Worm (Caenorhabditis elegans) whole organism, L4 larva: ENCODE measurements around the gene dmd-4.
A peak's percentile ranks its signal among the peaks of the same experiment; 100 is the strongest.

Experiments used
- F37D6.2 ChIP-seq: sonication (generic microtip); optimal IDR thresholded peaks from 2 replicates; lab custom pipeline; 2016; ENCODE audit warnings: mild to moderate bottlenecking, missing genetic modification characterization, missing compliant biosample characterization
- T26A8.4 ChIP-seq: fragments of 200-800 bp; sonication (Bioruptor generic); IDR thresholded peaks from 2 replicates; pipeline ENCODE4 v1.3.6; 2022; ENCODE audit warnings: missing genetic modification characterization, missing compliant biosample characterization
- aha-1 ChIP-seq: fragments of 150-350 bp; peaks from one replicate; lab custom pipeline; 2014; ENCODE audit warnings: missing biosample characterization, missing genetic modification characterization
- ceh-28 ChIP-seq: fragments of 150-350 bp; optimal IDR thresholded peaks from 2 replicates; lab custom pipeline; 2014; ENCODE audit warnings: missing biosample characterization, missing genetic modification reagents, missing genetic modification characterization
- ces-1 ChIP-seq: fragments of 150-350 bp; sonication (generic microtip); optimal IDR thresholded peaks from 4 replicates; lab custom pipeline; 2014; ENCODE audit warnings: missing biosample characterization, missing genetic modification reagents, missing genetic modification characterization
- ctbp-1 ChIP-seq: fragments of 200-800 bp; sonication (Bioruptor generic); IDR thresholded peaks from 2 replicates; pipeline ENCODE4 v1.3.6; 2022; ENCODE audit warnings: missing genetic modification reagents, missing genetic modification characterization, missing compliant biosample characterization
- daf-16 ChIP-seq, 3 experiments: sonication (generic microtip); optimal IDR thresholded peaks; 2 replicates each; lab custom pipeline; 2016 to 2017; ENCODE audit warnings: missing genetic modification characterization in 3 of 3, missing genetic modification reagents in 3 of 3, mild to moderate bottlenecking in 2 of 3, missing compliant biosample characterization in 2 of 3, missing biosample characterization in 1 of 3, moderate library complexity in 1 of 3
- dmd-6 ChIP-seq: fragments of 200-800 bp; sonication (Bioruptor generic); IDR thresholded peaks from 2 replicates; pipeline ENCODE4 v1.3.6; 2022; ENCODE audit warnings: missing genetic modification reagents, missing genetic modification characterization, missing compliant biosample characterization
- dmd-9 ChIP-seq: fragments of 200-800 bp; sonication (Bioruptor generic); IDR thresholded peaks from 2 replicates; pipeline ENCODE4 v1.3.6; 2022; ENCODE audit warnings: missing genetic modification reagents, missing genetic modification characterization, missing compliant biosample characterization
- dpl-1 ChIP-seq: fragments of 150-350 bp; optimal IDR thresholded peaks from 2 replicates; lab custom pipeline; 2014; ENCODE audit warnings: missing biosample characterization, missing genetic modification reagents, missing genetic modification characterization
- duxl-1 ChIP-seq: sonication (generic microtip); optimal IDR thresholded peaks from 2 replicates; lab custom pipeline; 2016; ENCODE audit warnings: mild to moderate bottlenecking, missing genetic modification characterization, moderate library complexity, missing compliant biosample characterization; ENCODE audit not compliant: poor library complexity
- dve-1 ChIP-seq: sonication (generic microtip); optimal IDR thresholded peaks from 2 replicates; lab custom pipeline; 2017; ENCODE audit warnings: antibody characterized with exemption, mild to moderate bottlenecking, missing genetic modification characterization, missing compliant biosample characterization; ENCODE audit not compliant: insufficient read depth
- egl-27 ChIP-seq: sonication (generic microtip); optimal IDR thresholded peaks from 3 replicates; lab custom pipeline; 2017; ENCODE audit warnings: missing biosample characterization, missing genetic modification reagents, missing genetic modification characterization
- fkh-10 ChIP-seq: fragments of 150-350 bp; optimal IDR thresholded peaks from 2 replicates; lab custom pipeline; 2014; ENCODE audit warnings: missing biosample characterization, missing genetic modification reagents, missing genetic modification characterization
- hlh-30 ChIP-seq: sonication (generic microtip); optimal IDR thresholded peaks from 2 replicates; lab custom pipeline; 2017; ENCODE audit warnings: antibody characterized with exemption, mild to moderate bottlenecking, missing genetic modification characterization, missing compliant biosample characterization; ENCODE audit not compliant: insufficient read depth
- hmg-1.1 ChIP-seq: fragments of 200-800 bp; sonication (Bioruptor generic); IDR thresholded peaks from 2 replicates; pipeline ENCODE4 v1.3.6; 2022; ENCODE audit warnings: missing genetic modification reagents, missing genetic modification characterization, missing compliant biosample characterization
- lin-13 ChIP-seq: fragments of 150-350 bp; optimal IDR thresholded peaks from 2 replicates; lab custom pipeline; 2014; ENCODE audit warnings: missing biosample characterization, missing genetic modification reagents, missing genetic modification characterization
- lin-38 ChIP-seq: fragments of 200-800 bp; sonication (Bioruptor generic); IDR thresholded peaks from 2 replicates; pipeline ENCODE4 v1.3.6; 2022; ENCODE audit warnings: missing genetic modification reagents, missing genetic modification characterization, missing compliant biosample characterization
- lsy-2 ChIP-seq, 2 experiments: fragments of 150-350 bp in 1 of 2; sonication (generic microtip) in 1 of 2; optimal IDR thresholded peaks; 2 replicates each; lab custom pipeline; 2014 to 2017; ENCODE audit warnings: missing biosample characterization in 2 of 2, missing genetic modification characterization in 2 of 2
- madf-9 ChIP-seq: fragments of 200-800 bp; sonication (Bioruptor generic); conservative IDR thresholded peaks from 2 replicates; pipeline ENCODE4 v1.3.6; 2022; ENCODE audit warnings: missing genetic modification reagents, missing genetic modification characterization, missing compliant biosample characterization
- mdl-1 ChIP-seq, 2 experiments: fragments of 150-350 bp in 1 of 2; sonication (generic microtip) in 1 of 2; optimal IDR thresholded peaks; 2 replicates each; lab custom pipeline; 2014 to 2017; ENCODE audit warnings: missing biosample characterization in 2 of 2, missing genetic modification characterization in 2 of 2
- mep-1 ChIP-seq: fragments of 150-350 bp; sonication (generic microtip); optimal IDR thresholded peaks from 3 replicates; lab custom pipeline; 2014; ENCODE audit warnings: missing biosample characterization, missing genetic modification characterization
- nhr-102 ChIP-seq: sonication (generic microtip); optimal IDR thresholded peaks from 2 replicates; lab custom pipeline; 2016; ENCODE audit warnings: mild to moderate bottlenecking, missing genetic modification characterization, moderate library complexity, missing compliant biosample characterization
- nhr-11 ChIP-seq: fragments of 150-350 bp; optimal IDR thresholded peaks from 2 replicates; lab custom pipeline; 2014; ENCODE audit warnings: missing biosample characterization, missing genetic modification characterization
- nhr-25 ChIP-seq: sonication (generic microtip); optimal IDR thresholded peaks from 2 replicates; lab custom pipeline; 2017; ENCODE audit warnings: missing genetic modification characterization, mild to moderate bottlenecking, missing compliant biosample characterization, antibody characterized with exemption, moderate library complexity, borderline replicate concordance; ENCODE audit not compliant: insufficient read depth
- nhr-28 ChIP-seq: fragments of 150-350 bp; optimal IDR thresholded peaks from 2 replicates; lab custom pipeline; 2014; ENCODE audit warnings: missing biosample characterization, missing genetic modification characterization
- nhr-42 ChIP-seq: fragments of 200-800 bp; sonication (Bioruptor generic); IDR thresholded peaks from 2 replicates; pipeline ENCODE4 v1.3.6; 2022; ENCODE audit warnings: missing genetic modification characterization, missing compliant biosample characterization
- nhr-6 ChIP-seq: fragments of 150-350 bp; optimal IDR thresholded peaks from 2 replicates; lab custom pipeline; 2014; ENCODE audit warnings: missing biosample characterization, missing genetic modification characterization
- nhr-77 ChIP-seq: fragments of 150-350 bp; optimal IDR thresholded peaks from 2 replicates; lab custom pipeline; 2014; ENCODE audit warnings: missing biosample characterization, missing genetic modification characterization
- php-3 ChIP-seq: fragments of 200-800 bp; sonication (Bioruptor generic); IDR thresholded peaks from 2 replicates; pipeline ENCODE4 v1.3.6; 2022; ENCODE audit warnings: missing genetic modification reagents, missing genetic modification characterization, missing compliant biosample characterization
- saeg-2 ChIP-seq: fragments of 200-800 bp; sonication (Bioruptor generic); IDR thresholded peaks from 2 replicates; pipeline ENCODE4 v1.3.6; 2022; ENCODE audit warnings: missing genetic modification reagents, missing genetic modification characterization, missing compliant biosample characterization
- spr-1 ChIP-seq: sonication (generic microtip); optimal IDR thresholded peaks from 2 replicates; lab custom pipeline; 2016; ENCODE audit warnings: mild to moderate bottlenecking, missing genetic modification characterization, missing compliant biosample characterization
- unc-62 ChIP-seq, 3 experiments: fragments of 150-350 bp in 1 of 3; sonication (generic microtip); optimal IDR thresholded peaks in 2 of 3; peaks in 1 of 3; 1 replicate in 1 of 3; 2 replicates in 2 of 3; lab custom pipeline; 2014 to 2017; ENCODE audit warnings: missing biosample characterization in 3 of 3, missing genetic modification characterization in 3 of 3, missing genetic modification reagents in 3 of 3, missing genotype in 1 of 3
- zfp-2 ChIP-seq: sonication (generic microtip); optimal IDR thresholded peaks from 2 replicates; lab custom pipeline; 2016; ENCODE audit warnings: mild to moderate bottlenecking, missing genetic modification characterization, missing compliant biosample characterization
- ztf-7 ChIP-seq: fragments of 150-350 bp; optimal IDR thresholded peaks from 2 replicates; lab custom pipeline; 2014; ENCODE audit warnings: missing biosample characterization, missing genetic modification characterization

The dmd-4 gene

ce11 chrX:14853712-14854217, 7.9 kb downstream of the dmd-4 start, which contains the start of the genes C27C12.1 and C27C12.4 (continued):
- TF ChIP-seq duxl-1 (peak; percentile 76), nhr-77 (peak; percentile 88), F37D6.2 (peak; percentile 58), T26A8.4 (GFP tag; lab: Robert Waterston, UW) (peak; percentile 69), lsy-2 (tag; optimal IDR thresholded peaks at IDR 0.05; lab: Kevin White, UChicago) (peak; percentile 10 to 88), egl-27 (tag; lab: Kevin White, UChicago) (no peak), nhr-25 (peak; percentile 31), lin-13 (GFP tag; lab: Kevin White, UChicago) (peak; percentile 76), spr-1 (peak; percentile 48), nhr-102 (tag; lab: Kevin White, UChicago) (peak; percentile 77), dmd-9 (GFP tag; lab: Robert Waterston, UW) (0 out of 2 replicates have a peak, but pooled peaks have one; percentile 18), zfp-2 (tag; lab: Kevin White, UChicago) (no peak), hmg-1.1 (GFP tag; lab: Robert Waterston, UW) (peak; percentile 92), fkh-10 (GFP tag; lab: Kevin White, UChicago) (peak; percentile 78), nhr-11 (peak; percentile 81), ctbp-1 (GFP tag; lab: Robert Waterston, UW) (peak; percentile 53; the same call in 1 of the 2 replicates), hlh-30 (tag; lab: Kevin White, UChicago) (peak; percentile 86), saeg-2 (0 out of 2 replicates have a peak, but pooled peaks have one; percentile 19), madf-9 (GFP tag; lab: Robert Waterston, UW) (peak; percentile 47; the same call in 1 of the 2 replicates), ceh-28 (no peak), ces-1 (GFP tag; lab: Kevin White, UChicago) (no peak), mdl-1 (tag; optimal IDR thresholded peaks at IDR 0.05; lab: Kevin White, UChicago) (peak in 1 of 2 experiments; percentile 65), ztf-7 (peak; percentile 57), nhr-42 (GFP tag; lab: Robert Waterston, UW) (0 out of 2 replicates have a peak, but pooled peaks have one; percentile 40), dpl-1 (GFP tag; lab: Kevin White, UChicago) (peak; percentile 71)

- TF ChIP-seq nhr-6 (tag; lab: Kevin White, UChicago): no peak
- TF ChIP-seq unc-62 (GFP tag; optimal IDR thresholded peaks at IDR 0.05 in 1 of 2; lab: Kevin White, UChicago): peak in 1 of 2 experiments; percentile 26
- no peak for TF ChIP-seq unc-62 (tag; optimal IDR thresholded peaks at IDR 0.05; lab: Kevin White, UChicago)
Observed at ce11 chrX:14851904-14852303, 9.7 kb downstream of the dmd-4 start.

ce11 chrX:14849054-14849453, 12.6 kb downstream of the dmd-4 start, which contains the start of gene acd-3:
Gene acd-3 (plus strand): TSS chrX:14849275.
- TF ChIP-seq nhr-28 (peak; percentile 76), php-3 (GFP tag; lab: Robert Waterston, UW) (no peak), dmd-6 (peak; percentile 32; the same call in 1 of the 2 replicates), aha-1 (tag; lab: Kevin White, UChicago) (peak; percentile 5), lin-38 (GFP tag; lab: Robert Waterston, UW) (no peak), mep-1 (tag; lab: Kevin White, UChicago) (peak; percentile 33), daf-16 (GFP tag; optimal IDR thresholded peaks at IDR 0.05; lab: Kevin White, UChicago) (no peak), daf-16 (tag; optimal IDR thresholded peaks at IDR 0.05; lab: Kevin White, UChicago) (peak; percentile 32), dve-1 (peak; percentile 1)

ce11 chrX:14845637-14846036, 16.0 kb downstream of the dmd-4 start, which contains the start of gene egrh-1:
Gene egrh-1 (plus strand): TSS chrX:14845937.
- TF ChIP-seq aha-1 (tag; lab: Kevin White, UChicago) (peak; percentile 40), dve-1 (no peak)
- TF ChIP-seq, all 104 proteins: peak for 1
